Worm (Caenorhabditis elegans) whole organism, L4 larva: ENCODE measurements around the gene ntp-1.

Experiments
- ZK546.5 ChIP-seq, 2 experiments: sonication (generic microtip); optimal IDR thresholded peaks; 2 replicates each; lab custom pipeline; 2017; ENCODE audit warnings: missing biosample characterization in 2 of 2, missing genetic modification characterization in 2 of 2
- ama-1 ChIP-seq: fragments of 150-350 bp; optimal IDR thresholded peaks from 2 replicates; lab custom pipeline; 2014; ENCODE audit warnings: inconsistent platforms, mixed read lengths
- ceh-82 ChIP-seq: sonication (generic microtip); optimal IDR thresholded peaks from 2 replicates; lab custom pipeline; 2017; ENCODE audit warnings: missing biosample characterization, missing genetic modification characterization
- lir-3 ChIP-seq: sonication (generic microtip); optimal IDR thresholded peaks from 2 replicates; lab custom pipeline; 2016; ENCODE audit warnings: mild to moderate bottlenecking, missing genetic modification characterization, missing compliant biosample characterization
- mdl-1 ChIP-seq, 2 experiments: fragments of 150-350 bp in 1 of 2; sonication (generic microtip) in 1 of 2; optimal IDR thresholded peaks; 2 replicates each; lab custom pipeline; 2014 to 2017; ENCODE audit warnings: missing biosample characterization in 2 of 2, missing genetic modification characterization in 2 of 2
- nhr-10 ChIP-seq: fragments of 150-350 bp; optimal IDR thresholded peaks from 2 replicates; lab custom pipeline; 2014; ENCODE audit warnings: missing biosample characterization, missing genetic modification characterization
- nhr-237 ChIP-seq: sonication (generic microtip); optimal IDR thresholded peaks from 2 replicates; lab custom pipeline; 2017; ENCODE audit warnings: missing biosample characterization, missing genetic modification characterization
- php-3 ChIP-seq: fragments of 200-800 bp; sonication (Bioruptor generic); IDR thresholded peaks from 2 replicates; pipeline ENCODE4 v1.3.6; 2022; ENCODE audit warnings: missing genetic modification reagents, missing genetic modification characterization, missing compliant biosample characterization
- snpc-4 ChIP-seq: fragments of 150-350 bp; optimal IDR thresholded peaks from 2 replicates; lab custom pipeline; 2014; ENCODE audit warnings: missing biosample characterization, missing genetic modification characterization
- spr-3 ChIP-seq: fragments of 200-800 bp; sonication (Bioruptor generic); optimal IDR thresholded peaks from 2 replicates; lab custom pipeline; 2018; ENCODE audit warnings: mild to moderate bottlenecking, missing genetic modification characterization, missing compliant biosample characterization
- unc-62 ChIP-seq, 3 experiments: fragments of 150-350 bp in 1 of 3; sonication (generic microtip); optimal IDR thresholded peaks in 2 of 3; peaks in 1 of 3; 1 replicate in 1 of 3; 2 replicates in 2 of 3; lab custom pipeline; 2014 to 2017; ENCODE audit warnings: missing biosample characterization in 3 of 3, missing genetic modification characterization in 3 of 3, missing genetic modification reagents in 3 of 3, missing genotype in 1 of 3

- TF ChIP-seq unc-62 (GFP tag; optimal IDR thresholded peaks at IDR 0.05 in 1 of 2; lab: Kevin White, UChicago) (no peak), unc-62 (tag; optimal IDR thresholded peaks at IDR 0.05; lab: Kevin White, UChicago) (no peak), ceh-82 (no peak), spr-3 (GFP tag; lab: Kevin White, UChicago) (no peak), ZK546.5 (tag; optimal IDR thresholded peaks at IDR 0.05; lab: Kevin White, UChicago) (no peak), mdl-1 (tag; optimal IDR thresholded peaks at IDR 0.05; lab: Kevin White, UChicago) (no peak), lir-3 (tag; lab: Kevin White, UChicago) (no peak), snpc-4 (no peak), nhr-10 (tag; lab: Kevin White, UChicago) (no peak), nhr-237 (tag; lab: Kevin White, UChicago) (no peak), ama-1 (lab: Kevin White, UChicago) (peak; percentile 44), php-3 (no peak)
These were observed 9.0 kb downstream of the ntp-1 start, which contains the start of gene tag-322 for ce11 chrIV:7785506-7786065.
